Worm (Caenorhabditis elegans) whole organism, L4 larva: ENCODE measurements around the gene F54D8.10.

ENCODE experiments used
- D1046.2 ChIP-seq: fragments of 200-800 bp; sonication (Bioruptor generic); IDR thresholded peaks from 2 replicates; pipeline ENCODE4 v1.3.6; 2022; ENCODE audit warnings: missing genetic modification characterization, missing compliant biosample characterization
- F44E2.7 ChIP-seq: fragments of 200-800 bp; sonication (Bioruptor generic); IDR thresholded peaks from 2 replicates; pipeline ENCODE4 v2.1.2; 2022; ENCODE audit warnings: missing genetic modification characterization, missing compliant biosample characterization
- ces-1 ChIP-seq: fragments of 150-350 bp; sonication (generic microtip); optimal IDR thresholded peaks from 4 replicates; lab custom pipeline; 2014; ENCODE audit warnings: missing biosample characterization, missing genetic modification reagents, missing genetic modification characterization
- daf-8 ChIP-seq: fragments of 200-800 bp; sonication (Bioruptor generic); IDR thresholded peaks from 2 replicates; pipeline ENCODE4 v1.3.6; 2022; ENCODE audit warnings: missing genetic modification characterization, missing compliant biosample characterization
- dpl-1 ChIP-seq: fragments of 150-350 bp; optimal IDR thresholded peaks from 2 replicates; lab custom pipeline; 2014; ENCODE audit warnings: missing biosample characterization, missing genetic modification reagents, missing genetic modification characterization
- nhr-25 ChIP-seq: sonication (generic microtip); optimal IDR thresholded peaks from 2 replicates; lab custom pipeline; 2017; ENCODE audit warnings: missing genetic modification characterization, mild to moderate bottlenecking, missing compliant biosample characterization, antibody characterized with exemption, moderate library complexity, borderline replicate concordance; ENCODE audit not compliant: insufficient read depth
- nhr-28 ChIP-seq: fragments of 150-350 bp; optimal IDR thresholded peaks from 2 replicates; lab custom pipeline; 2014; ENCODE audit warnings: missing biosample characterization, missing genetic modification characterization
- nhr-48 ChIP-seq: sonication (generic microtip); optimal IDR thresholded peaks from 2 replicates; lab custom pipeline; 2016; ENCODE audit warnings: mild to moderate bottlenecking, missing genetic modification characterization, missing compliant biosample characterization
- nhr-76 ChIP-seq: fragments of 150-350 bp; optimal IDR thresholded peaks from 2 replicates; lab custom pipeline; 2014; ENCODE audit warnings: missing biosample characterization, missing genetic modification characterization

DNA sequence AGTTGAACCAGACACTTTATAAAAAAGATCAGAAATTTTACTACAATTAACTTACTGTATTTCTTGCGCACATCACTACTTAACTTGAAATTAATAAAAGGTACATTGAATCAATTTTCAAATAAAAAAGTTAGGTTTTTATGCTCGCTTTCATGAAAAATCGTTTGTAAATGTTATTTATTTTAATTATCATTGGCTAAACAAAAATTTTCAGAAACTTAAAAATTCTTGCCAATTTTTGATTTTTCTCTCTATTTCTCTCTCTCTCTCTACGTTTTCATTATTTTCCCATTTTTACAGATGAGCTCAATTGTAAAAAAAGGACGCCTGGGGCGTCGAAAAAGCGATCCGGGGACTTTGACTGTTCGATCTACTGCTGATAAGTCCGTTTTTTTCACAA is 14.8 kb downstream of the F54D8.10 start, which contains the start of gene sax-2:
- no peak for TF ChIP-seq dpl-1
- no peak for TF ChIP-seq nhr-25 (tag; lab: Kevin White, UChicago)
- TF ChIP-seq ces-1 (GFP tag; lab: Kevin White, UChicago) = no peak
- TF ChIP-seq nhr-28 (tag; lab: Kevin White, UChicago) = no peak
- no peak for TF ChIP-seq D1046.2
- no peak for TF ChIP-seq nhr-48 (tag; lab: Kevin White, UChicago)
- TF ChIP-seq F44E2.7 (GFP tag; lab: Robert Waterston, UW) = no peak
- no peak for TF ChIP-seq nhr-76 (tag; lab: Kevin White, UChicago)
- no peak for TF ChIP-seq daf-8 (GFP tag; lab: Robert Waterston, UW)
